Worm (Caenorhabditis elegans): ENCODE measurements around the gene F17C11.4.

DNA sequence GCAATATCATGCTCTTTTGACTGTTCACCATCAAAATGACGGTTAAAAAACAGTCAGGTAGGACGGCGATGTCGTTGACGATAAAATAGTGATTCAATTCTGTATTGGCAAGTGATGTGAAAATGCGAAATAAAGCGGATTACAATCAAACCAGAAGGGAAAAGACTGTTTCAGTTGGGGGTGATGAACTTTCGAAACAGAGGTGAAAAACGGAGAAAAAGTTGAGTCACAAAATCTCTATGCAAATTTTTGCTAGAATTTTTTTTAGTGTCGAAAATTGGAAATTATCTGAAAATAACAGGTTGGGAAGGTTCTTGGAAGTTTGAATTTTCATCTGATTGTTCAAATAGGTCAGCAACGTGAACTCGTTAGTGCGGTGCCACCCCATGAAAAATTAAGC lies 29.9 kb upstream of the F17C11.4 start, which contains the start of gene nas-31:
- TF ChIP-seq nhr-6 (tag; optimal IDR thresholded peaks at IDR 0.05) (no peak), lin-38 (GFP tag; IDR thresholded peaks at IDR 0.05) (no peak), skn-1 (tag; optimal IDR thresholded peaks at IDR 0.05) (no peak), R02D3.7 (tag; optimal IDR thresholded peaks at IDR 0.05) (no peak), ZK337.2 (GFP tag; IDR thresholded peaks at IDR 0.05) (no peak), pha-4 (GFP tag; IDR thresholded peaks at IDR 0.05) (no peak), pha-4 (tag; optimal IDR thresholded peaks at IDR 0.05) (no peak)

Measured in whole organism, L4 larva.